Fruit fly (Drosophila melanogaster) ovary, adult (tissue): ENCODE measurements around the gene CG1622.

Experiments
- CG17801 ChIP-seq: fragments of 200-800 bp; optimal IDR thresholded peaks from 2 replicates; lab custom pipeline; 2019; ENCODE audit warnings: missing biosample characterization, mild to moderate bottlenecking, missing genetic modification characterization, moderate library complexity; ENCODE audit not compliant: partially characterized antibody

Gene CG1622

dm6 chrX:13296405-13297183 lies at the start of gene CG1622:
Gene CG1622 (plus strand): TSS chrX:13297082.
- no peak for TF ChIP-seq CG17801 (GFP tag; lab: Kevin White, UChicago)

dm6 chrX:13247789-13248188 lies 49.1 kb upstream of the CG1622 start:
- no peak for TF ChIP-seq CG17801 (GFP tag; lab: Kevin White, UChicago)

dm6 chrX:13248515-13248914 lies 48.4 kb upstream of the CG1622 start:
- no peak for TF ChIP-seq CG17801 (GFP tag; lab: Kevin White, UChicago)

dm6 chrX:13249732-13250395 lies 47.0 kb upstream of the CG1622 start:
- TF ChIP-seq CG17801 (GFP tag; lab: Kevin White, UChicago): no peak

dm6 chrX:13251310-13251709 lies 45.6 kb upstream of the CG1622 start:
- TF ChIP-seq CG17801 (GFP tag; lab: Kevin White, UChicago): no peak

- no peak for TF ChIP-seq CG17801 (GFP tag; lab: Kevin White, UChicago)
Measured at dm6 chrX:13253062-13253724, 43.7 kb upstream of the CG1622 start.

dm6 chrX:13254442-13254841 lies 42.4 kb upstream of the CG1622 start:
- peak; percentile 37 for TF ChIP-seq CG17801 (GFP tag; lab: Kevin White, UChicago)

dm6 chrX:13256967-13257366 lies 39.9 kb upstream of the CG1622 start:
- peak; percentile 38 for TF ChIP-seq CG17801 (GFP tag; lab: Kevin White, UChicago)

- TF ChIP-seq CG17801 (GFP tag; lab: Kevin White, UChicago): no peak
Measured at dm6 chrX:13258048-13258756, 38.7 kb upstream of the CG1622 start, which contains the start of the genes mew and CG15742. Gene mew (minus strand): TSS chrX:13258490. Gene CG15742 (minus strand): TSS chrX:13258495.

dm6 chrX:13258757-13259067 lies 38.2 kb upstream of the CG1622 start, which contains the start of gene comt:
Gene comt (plus strand): TSS chrX:13259021.
- no peak for TF ChIP-seq CG17801 (GFP tag; lab: Kevin White, UChicago)

dm6 chrX:13272676-13273233 lies 24.1 kb upstream of the CG1622 start:
- no peak for TF ChIP-seq CG17801 (GFP tag; lab: Kevin White, UChicago)

- no peak for TF ChIP-seq CG17801 (GFP tag; lab: Kevin White, UChicago)
Measured at dm6 chrX:13273417-13273816, 23.5 kb upstream of the CG1622 start.

dm6 chrX:13274429-13275095 lies 22.3 kb upstream of the CG1622 start:
- TF ChIP-seq CG17801 (GFP tag; lab: Kevin White, UChicago): no peak

- TF ChIP-seq CG17801 (GFP tag; lab: Kevin White, UChicago): peak; percentile 33
Measured at dm6 chrX:13275139-13275538, 21.7 kb upstream of the CG1622 start.
